Worm (Caenorhabditis elegans): Measurements from ENCODE around the gene hhat-2.

- TF ChIP-seq mbf-1 (tag; optimal IDR thresholded peaks at IDR 0.05) (no peak), nhr-237 (tag; optimal IDR thresholded peaks at IDR 0.05) (no peak), ama-1 (optimal IDR thresholded peaks at IDR 0.05) (no peak), elt-3 (tag; optimal IDR thresholded peaks at IDR 0.05) (no peak), nhr-12 (tag; optimal IDR thresholded peaks at IDR 0.05) (no peak)
These were observed 708 bp downstream of the hhat-2 start for ce11 chrIV:14828218-14828617.

All from whole organism, L2 larva.